Fruit fly (Drosophila melanogaster) whole organism, embryonic: ENCODE data around the gene CG5500.

ENCODE experiments used
- Antp ChIP-seq: fragments of 200-800 bp; sonication (Bioruptor generic); optimal IDR thresholded peaks from 3 replicates; lab custom pipeline; 2016; ENCODE audit warnings: missing biosample characterization, missing genetic modification characterization
- CG10366 ChIP-seq: fragments of 200-800 bp; sonication (Bioruptor generic); IDR thresholded peaks from 2 replicates; pipeline ENCODE4 v1.3.6; 2022; ENCODE audit warnings: missing biosample characterization, missing genetic modification characterization
- CG10543 ChIP-seq: fragments of 200-800 bp; sonication (Bioruptor generic); optimal IDR thresholded peaks from 3 replicates; lab custom pipeline; 2017; ENCODE audit warnings: missing biosample characterization, mild to moderate bottlenecking, missing genetic modification characterization, moderate library complexity
- CG10565 ChIP-seq: fragments of 200-800 bp; sonication (Bioruptor generic); optimal IDR thresholded peaks from 3 replicates; lab custom pipeline; 2016; ENCODE audit warnings: missing biosample characterization, mild to moderate bottlenecking, missing genetic modification characterization
- CG11696 ChIP-seq: fragments of 200-800 bp; sonication (Bioruptor generic); IDR thresholded peaks from 2 replicates; pipeline ENCODE4 v1.3.6; 2022; ENCODE audit warnings: missing biosample characterization, missing genetic modification characterization
- CG12071 ChIP-seq: fragments of 200-800 bp; sonication (Bioruptor generic); optimal IDR thresholded peaks from 3 replicates; lab custom pipeline; 2018; ENCODE audit warnings: missing biosample characterization, mild to moderate bottlenecking, missing genetic modification characterization
- CG12236 ChIP-seq: fragments of 200-800 bp; sonication (Bioruptor generic); optimal IDR thresholded peaks from 2 replicates; lab custom pipeline; 2016; ENCODE audit warnings: missing biosample characterization, missing genetic modification characterization
- CG1233 ChIP-seq: fragments of 200-800 bp; sonication (Bioruptor generic); optimal IDR thresholded peaks from 4 replicates; lab custom pipeline; 2018; ENCODE audit warnings: missing biosample characterization, mild to moderate bottlenecking, missing genetic modification characterization
- CG1647 ChIP-seq: fragments of 200-800 bp; sonication (Bioruptor generic); optimal IDR thresholded peaks from 3 replicates; lab custom pipeline; 2016; ENCODE audit warnings: missing biosample characterization, missing genetic modification characterization
- CG2712 ChIP-seq: fragments of 200-800 bp; optimal IDR thresholded peaks from 3 replicates; lab custom pipeline; 2019; ENCODE audit warnings: missing biosample characterization, mild to moderate bottlenecking, missing genetic modification characterization, moderate library complexity
- CG3065 ChIP-seq: fragments of 200-800 bp; sonication (Bioruptor generic); optimal IDR thresholded peaks from 2 replicates; lab custom pipeline; 2016; ENCODE audit warnings: missing biosample characterization, missing genetic modification characterization
- CG4424 ChIP-seq: fragments of 200-800 bp; sonication (Bioruptor generic); optimal IDR thresholded peaks from 3 replicates; lab custom pipeline; 2016; ENCODE audit warnings: missing biosample characterization, missing genetic modification characterization
- CG4707 ChIP-seq: fragments of 200-800 bp; sonication (Bioruptor generic); optimal IDR thresholded peaks from 2 replicates; lab custom pipeline; 2018; ENCODE audit warnings: missing biosample characterization, mild to moderate bottlenecking, missing genetic modification characterization, moderate library complexity
- CG7357 ChIP-seq: fragments of 200-800 bp; sonication (Bioruptor generic); IDR thresholded peaks from 3 replicates; pipeline ENCODE4 v1.3.6; 2022; ENCODE audit warnings: missing biosample characterization, missing genetic modification characterization
- CG8478 ChIP-seq: fragments of >200 bp; optimal IDR thresholded peaks from 2 replicates; lab custom pipeline; 2018
- CG8924 ChIP-seq: fragments of 200-800 bp; optimal IDR thresholded peaks from 3 replicates; lab custom pipeline; 2019; ENCODE audit warnings: missing biosample characterization, mild to moderate bottlenecking, missing genetic modification characterization, moderate library complexity
- CoRest ChIP-seq: fragments of 200-800 bp; sonication (Bioruptor generic); optimal IDR thresholded peaks from 3 replicates; lab custom pipeline; 2018; ENCODE audit warnings: missing biosample characterization, mild to moderate bottlenecking, missing genetic modification characterization, moderate library complexity
- D19B ChIP-seq: fragments of 200-800 bp; sonication (Bioruptor generic); optimal IDR thresholded peaks from 2 replicates; lab custom pipeline; 2017; ENCODE audit warnings: missing biosample characterization, mild to moderate bottlenecking, missing genetic modification characterization
- Dip3 ChIP-seq: fragments of 200-800 bp; sonication (Bioruptor generic); optimal IDR thresholded peaks from 3 replicates; lab custom pipeline; 2016; ENCODE audit warnings: missing biosample characterization, missing genetic modification characterization
- Doc2 ChIP-seq: fragments of 200-800 bp; sonication (Bioruptor generic); IDR thresholded peaks from 2 replicates; pipeline ENCODE4 v1.3.6; 2022; ENCODE audit warnings: missing biosample characterization, missing genetic modification characterization
- Ets97D ChIP-seq: fragments of 200-800 bp; sonication (Bioruptor generic); optimal IDR thresholded peaks from 3 replicates; lab custom pipeline; 2016; ENCODE audit warnings: missing biosample characterization, missing genetic modification characterization
- Fer1 ChIP-seq: fragments of 200-800 bp; sonication (Bioruptor generic); optimal IDR thresholded peaks from 2 replicates; lab custom pipeline; 2017; ENCODE audit warnings: missing biosample characterization, mild to moderate bottlenecking, missing genetic modification characterization
- Fer3 ChIP-seq: fragments of 200-800 bp; sonication (Bioruptor generic); optimal IDR thresholded peaks from 2 replicates; lab custom pipeline; 2018; ENCODE audit warnings: missing biosample characterization, mild to moderate bottlenecking, missing genetic modification characterization, moderate library complexity
- Meics ChIP-seq: fragments of 200-800 bp; sonication (Bioruptor generic); optimal IDR thresholded peaks from 2 replicates; lab custom pipeline; 2017; ENCODE audit warnings: missing biosample characterization, mild to moderate bottlenecking, missing genetic modification characterization
- Optix ChIP-seq: fragments of 200-800 bp; sonication (Bioruptor generic); IDR thresholded peaks from 3 replicates; pipeline ENCODE4 v1.3.6; 2022; ENCODE audit warnings: missing biosample characterization, missing genetic modification characterization
- PHDP ChIP-seq: fragments of 200-800 bp; sonication (Bioruptor generic); optimal IDR thresholded peaks from 3 replicates; lab custom pipeline; 2018; ENCODE audit warnings: missing biosample characterization, mild to moderate bottlenecking, missing genetic modification characterization, moderate library complexity
- Sin3A ChIP-seq: fragments of >200 bp; optimal IDR thresholded peaks from 2 replicates; lab custom pipeline; 2018
- Sry-β ChIP-seq: fragments of 200-800 bp; sonication (Bioruptor generic); optimal IDR thresholded peaks from 2 replicates; lab custom pipeline; 2018; ENCODE audit warnings: missing biosample characterization, mild to moderate bottlenecking, missing genetic modification characterization, moderate library complexity
- Xrp1 ChIP-seq: fragments of 200-800 bp; sonication (Bioruptor generic); IDR thresholded peaks from 2 replicates; pipeline ENCODE4 v1.3.6; 2022; ENCODE audit warnings: missing biosample characterization, missing genetic modification characterization
- YL-1 ChIP-seq: fragments of 200-800 bp; sonication (Bioruptor generic); optimal IDR thresholded peaks from 3 replicates; lab custom pipeline; 2017; ENCODE audit warnings: missing biosample characterization, mild to moderate bottlenecking, missing genetic modification characterization
- ac ChIP-seq: fragments of 200-800 bp; sonication (Bioruptor generic); optimal IDR thresholded peaks from 3 replicates; lab custom pipeline; 2017; ENCODE audit warnings: missing biosample characterization, mild to moderate bottlenecking, missing genetic modification characterization
- bab2 ChIP-seq: fragments of 200-800 bp; sonication (Bioruptor generic); optimal IDR thresholded peaks from 2 replicates; lab custom pipeline; 2016; ENCODE audit warnings: missing biosample characterization, missing genetic modification characterization
- chn ChIP-seq: fragments of 200-800 bp; sonication (Bioruptor generic); optimal IDR thresholded peaks from 2 replicates; lab custom pipeline; 2016; ENCODE audit warnings: missing biosample characterization, missing genetic modification characterization
- dan ChIP-seq: fragments of 200-800 bp; sonication (Bioruptor generic); IDR thresholded peaks from 2 replicates; pipeline ENCODE4 v1.3.6; 2022; ENCODE audit warnings: missing biosample characterization, missing genetic modification characterization
- dpn ChIP-seq, 2 experiments: fragments of 200-800 bp; sonication (Bioruptor generic); optimal IDR thresholded peaks; 3 replicates each; lab custom pipeline; 2016; ENCODE audit warnings: missing biosample characterization in 2 of 2, missing genetic modification characterization in 2 of 2
- fd64A ChIP-seq: fragments of 200-800 bp; sonication (Bioruptor generic); optimal IDR thresholded peaks from 3 replicates; lab custom pipeline; 2018; ENCODE audit warnings: missing biosample characterization, mild to moderate bottlenecking, missing genetic modification characterization
- ftz-f1 ChIP-seq: fragments of 200-800 bp; sonication (Bioruptor generic); optimal IDR thresholded peaks from 2 replicates; lab custom pipeline; 2016; ENCODE audit warnings: missing biosample characterization, missing genetic modification characterization
- hb ChIP-seq: fragments of 200-800 bp; sonication (Bioruptor generic); IDR thresholded peaks from 3 replicates; pipeline ENCODE4 v1.3.6; 2022; ENCODE audit warnings: missing biosample characterization, missing genetic modification characterization; ENCODE audit not compliant: partially characterized antibody
- hth ChIP-seq: fragments of >200 bp; optimal IDR thresholded peaks from 2 replicates; lab custom pipeline; 2017; ENCODE audit warnings: inconsistent platforms
- ken ChIP-seq: fragments of 200-800 bp; sonication (Bioruptor generic); IDR thresholded peaks from 3 replicates; pipeline ENCODE4 v1.3.6; 2022; ENCODE audit warnings: missing biosample characterization, missing genetic modification characterization
- odd ChIP-seq: fragments of 200-800 bp; sonication (Bioruptor generic); optimal IDR thresholded peaks from 2 replicates; lab custom pipeline; 2017; ENCODE audit warnings: missing biosample characterization, mild to moderate bottlenecking, missing genetic modification characterization
- phol ChIP-seq: fragments of 200-800 bp; sonication (Bioruptor generic); optimal IDR thresholded peaks from 3 replicates; lab custom pipeline; 2018; ENCODE audit warnings: missing biosample characterization, mild to moderate bottlenecking, missing genetic modification characterization, moderate library complexity
- scrt ChIP-seq: fragments of 200-800 bp; sonication (Bioruptor generic); optimal IDR thresholded peaks from 2 replicates; lab custom pipeline; 2018; ENCODE audit warnings: missing biosample characterization, mild to moderate bottlenecking, missing genetic modification characterization, moderate library complexity
- slbo ChIP-seq: fragments of 200-800 bp; sonication (Bioruptor generic); IDR thresholded peaks from 2 replicates; pipeline ENCODE4 v1.3.6; 2022; ENCODE audit warnings: missing biosample characterization, missing genetic modification characterization
- sob ChIP-seq: fragments of 200-800 bp; sonication (Bioruptor generic); IDR thresholded peaks from 2 replicates; pipeline ENCODE4 v1.3.6; 2022; ENCODE audit warnings: missing biosample characterization, missing genetic modification characterization
- tio ChIP-seq: fragments of 200-800 bp; sonication (Bioruptor generic); optimal IDR thresholded peaks from 2 replicates; lab custom pipeline; 2017; ENCODE audit warnings: missing biosample characterization, missing genetic modification characterization, inconsistent platforms
- trem ChIP-seq: fragments of 200-800 bp; optimal IDR thresholded peaks from 3 replicates; lab custom pipeline; 2019; ENCODE audit warnings: missing biosample characterization, mild to moderate bottlenecking, missing genetic modification characterization, moderate library complexity
- tup ChIP-seq: fragments of 200-800 bp; sonication (Bioruptor generic); optimal IDR thresholded peaks from 2 replicates; lab custom pipeline; 2016; ENCODE audit warnings: missing biosample characterization, mild to moderate bottlenecking, missing genetic modification characterization, moderate library complexity
- unc-4 ChIP-seq: fragments of 200-800 bp; sonication (Bioruptor generic); IDR thresholded peaks from 2 replicates; pipeline ENCODE4 v1.3.6; 2022; ENCODE audit warnings: missing biosample characterization, missing genetic modification characterization; ENCODE audit not compliant: partially characterized antibody
- zf30C ChIP-seq: fragments of 200-800 bp; sonication (Bioruptor generic); optimal IDR thresholded peaks from 3 replicates; lab custom pipeline; 2018; ENCODE audit warnings: missing biosample characterization, mild to moderate bottlenecking, missing genetic modification characterization

CG5500 gene

dm6 chr3R:26881121-26881895 lies 4.9 kb downstream of the CG5500 start, which contains the start of the genes ro and T48 (continued):
- no peak for TF ChIP-seq CG1233
- no peak for TF ChIP-seq CG4707 (GFP tag; lab: Kevin White, UChicago)
- peak; percentile 84 for TF ChIP-seq trem (tag; lab: Kevin White, UChicago)
- TF ChIP-seq Ets97D (GFP tag; lab: Kevin White, UChicago) = peak; percentile 99
- TF ChIP-seq CG8478 (lab: Kevin White, UChicago) = peak; percentile 96
- TF ChIP-seq ftz-f1 (GFP tag; lab: Kevin White, UChicago) = peak; percentile 65
- no peak; the same call in 1 of the 2 replicates for TF ChIP-seq sob (GFP tag; lab: Robert Waterston, UW)
- peak; percentile 42 for TF ChIP-seq Meics (GFP tag; lab: Kevin White, UChicago)
- peak; percentile 26; the same call in 1 of the 3 replicates for TF ChIP-seq Optix (GFP tag; lab: Robert Waterston, UW)
- no peak for TF ChIP-seq scrt (GFP tag; lab: Kevin White, UChicago)
- peak; percentile 10; the same call in 1 of the 2 replicates for TF ChIP-seq CG10366 (GFP tag; lab: Robert Waterston, UW)
- no peak for TF ChIP-seq Doc2 (GFP tag; lab: Robert Waterston, UW)
- TF ChIP-seq dan (GFP tag; lab: Robert Waterston, UW) = no peak
- TF ChIP-seq CG2712 = peak; percentile 72
- TF ChIP-seq Sry-β (GFP tag; lab: Kevin White, UChicago) = peak; percentile 4
- no peak for TF ChIP-seq tio (GFP tag; lab: Kevin White, UChicago)
- peak; percentile 0 for TF ChIP-seq PHDP
- no peak for TF ChIP-seq odd
- no peak for TF ChIP-seq hb (GFP tag; lab: Robert Waterston, UW)
- TF ChIP-seq CG8924 = peak; percentile 55
- peak; percentile 83 for TF ChIP-seq CoRest (tag; lab: Kevin White, UChicago)
- TF ChIP-seq ac (GFP tag; lab: Kevin White, UChicago) = no peak
- TF ChIP-seq ken = peak; percentile 65
- TF ChIP-seq Fer1 = peak; percentile 65
- TF ChIP-seq unc-4 (GFP tag; lab: Robert Waterston, UW) = peak; percentile 67
- peak; percentile 16 for TF ChIP-seq bab2 (GFP tag; lab: Kevin White, UChicago)
- TF ChIP-seq Dip3 (GFP tag; lab: Kevin White, UChicago) = peak; percentile 90
- no peak for TF ChIP-seq D19B (GFP tag; lab: Kevin White, UChicago)
- TF ChIP-seq zf30C (GFP tag; lab: Kevin White, UChicago) = no peak
- TF ChIP-seq CG11696 (GFP tag; lab: Robert Waterston, UW) = 0 out of 2 replicates have a peak, but pooled peaks have one; percentile 50
- TF ChIP-seq dpn (GFP tag; optimal IDR thresholded peaks at IDR 0.05; lab: Kevin White, UChicago) = peak; percentile 52 to 76
- no peak for TF ChIP-seq fd64A (GFP tag; lab: Kevin White, UChicago)
- peak; percentile 72 for TF ChIP-seq Antp
- no peak for TF ChIP-seq hth (lab: Kevin White, UChicago)
- no peak for TF ChIP-seq CG7357 (GFP tag; lab: Robert Waterston, UW)
- TF ChIP-seq Fer3 (tag; lab: Kevin White, UChicago) = peak; percentile 11
- peak; percentile 64; the same call in 1 of the 2 replicates for TF ChIP-seq slbo (GFP tag; lab: Robert Waterston, UW)
- peak; percentile 98 for TF ChIP-seq CG3065
- 0 out of 2 replicates have a peak, but pooled peaks have one; percentile 12 for TF ChIP-seq Xrp1 (GFP tag; lab: Robert Waterston, UW)
- peak; percentile 59 for TF ChIP-seq CG4424 (GFP tag; lab: Kevin White, UChicago)
- peak; percentile 67 for TF ChIP-seq CG10543 (GFP tag; lab: Kevin White, UChicago)
- peak; percentile 95 for TF ChIP-seq chn (GFP tag; lab: Kevin White, UChicago)
- peak; percentile 54 for TF ChIP-seq CG12071 (GFP tag; lab: Kevin White, UChicago)
- TF ChIP-seq phol (tag; lab: Kevin White, UChicago) = peak; percentile 71
- no peak for TF ChIP-seq YL-1 (GFP tag; lab: Kevin White, UChicago)
- peak; percentile 79 for TF ChIP-seq Sin3A (lab: Kevin White, UChicago)
- TF ChIP-seq CG1647 (GFP tag; lab: Kevin White, UChicago) = peak; percentile 50
- no peak for TF ChIP-seq CG10565 (GFP tag; lab: Kevin White, UChicago)
- TF ChIP-seq tup = peak; percentile 51
- TF ChIP-seq CG12236 (GFP tag; lab: Kevin White, UChicago) = no peak
